Worm (Caenorhabditis elegans) whole organism, midembryonic: ENCODE results near the gene C14A4.7.

Source experiments
- T22C8.4 ChIP-seq: fragments of 200-800 bp; sonication (Bioruptor generic); IDR thresholded peaks from 2 replicates; pipeline ENCODE4 v1.3.6; 2022; ENCODE audit warnings: missing genetic modification characterization, missing compliant biosample characterization
- cog-1 ChIP-seq: sonication (generic microtip); optimal IDR thresholded peaks from 2 replicates; lab custom pipeline; 2016; ENCODE audit warnings: missing genetic modification characterization, missing compliant biosample characterization
- flt-1 ChIP-seq: fragments of 200-800 bp; sonication (Bioruptor generic); IDR thresholded peaks from 2 replicates; pipeline ENCODE4 v1.3.6; 2022; ENCODE audit warnings: missing genetic modification characterization, missing compliant biosample characterization
- klf-2 ChIP-seq: fragments of 200-800 bp; sonication (Bioruptor generic); conservative IDR thresholded peaks from 2 replicates; pipeline ENCODE4 v1.3.6; 2022; ENCODE audit warnings: missing genetic modification reagents, missing genetic modification characterization, missing compliant biosample characterization
- med-1 ChIP-seq: sonication (generic microtip); optimal IDR thresholded peaks from 2 replicates; lab custom pipeline; 2017; ENCODE audit warnings: missing genetic modification characterization, mild to moderate bottlenecking, missing compliant biosample characterization, antibody characterized with exemption, missing genetic modification reagents; ENCODE audit not compliant: insufficient read depth
- ref-1 ChIP-seq: fragments of 200-800 bp; sonication (Bioruptor generic); conservative IDR thresholded peaks from 2 replicates; pipeline ENCODE4 v1.3.6; 2022; ENCODE audit warnings: missing genetic modification reagents, missing genetic modification characterization, missing compliant biosample characterization
- tab-1 ChIP-seq: fragments of 200-800 bp; sonication (Bioruptor generic); IDR thresholded peaks from 2 replicates; pipeline ENCODE4 v1.3.6; 2022; ENCODE audit warnings: missing genetic modification characterization, missing compliant biosample characterization
- ztf-23 ChIP-seq: fragments of 200-800 bp; sonication (Bioruptor generic); IDR thresholded peaks from 2 replicates; pipeline ENCODE4 v1.3.6; 2022; ENCODE audit warnings: missing genetic modification reagents, missing genetic modification characterization, missing compliant biosample characterization
- ztf-29 ChIP-seq: fragments of 200-800 bp; sonication (Bioruptor generic); IDR thresholded peaks from 2 replicates; pipeline ENCODE4 v1.3.6; 2022; ENCODE audit warnings: missing genetic modification reagents, missing genetic modification characterization, missing compliant biosample characterization

ce11 chrII:10571967-10572366 lies 24.4 kb downstream of the C14A4.7 start, which contains the start of gene C06A1.3:
- no peak for TF ChIP-seq ztf-29 (GFP tag; lab: Robert Waterston, UW)
- no peak for TF ChIP-seq ref-1 (GFP tag; lab: Robert Waterston, UW)
- TF ChIP-seq cog-1 (tag; lab: Kevin White, UChicago) = no peak
- TF ChIP-seq ztf-23 (GFP tag; lab: Robert Waterston, UW) = no peak
- TF ChIP-seq klf-2 = no peak
- TF ChIP-seq med-1 (GFP tag; lab: Kevin White, UChicago) = no peak
- no peak for TF ChIP-seq flt-1 (GFP tag; lab: Robert Waterston, UW)
- TF ChIP-seq T22C8.4 = no peak
- no peak for TF ChIP-seq tab-1
